Fruit fly (Drosophila melanogaster) whole organism, adult: ENCODE data around the gene CG34002.

Experiments
- CG11617 ChIP-seq: fragments of 200-800 bp; sonication (Bioruptor generic); optimal IDR thresholded peaks from 2 replicates; lab custom pipeline; 2017; ENCODE audit warnings: mild to moderate bottlenecking, missing biosample characterization, missing genetic modification reagents, missing genetic modification characterization
- CG12768 ChIP-seq: fragments of 200-800 bp; sonication (Bioruptor generic); optimal IDR thresholded peaks from 2 replicates; lab custom pipeline; 2017; ENCODE audit warnings: missing biosample characterization, missing genetic modification characterization, mild to moderate bottlenecking, moderate library complexity, missing genetic modification reagents
- CG14711 ChIP-seq: fragments of 200-800 bp; sonication (Bioruptor generic); optimal IDR thresholded peaks from 2 replicates; lab custom pipeline; 2018; ENCODE audit warnings: missing biosample characterization, mild to moderate bottlenecking, missing genetic modification characterization, moderate library complexity
- CG1620 ChIP-seq: fragments of 200-800 bp; sonication (Bioruptor generic); optimal IDR thresholded peaks from 2 replicates; lab custom pipeline; 2016; ENCODE audit warnings: missing biosample characterization, missing genetic modification characterization
- CG33017 ChIP-seq: fragments of 200-800 bp; sonication (Bioruptor generic); optimal IDR thresholded peaks from 2 replicates; lab custom pipeline; 2018; ENCODE audit warnings: missing biosample characterization, mild to moderate bottlenecking, missing genetic modification characterization, moderate library complexity
- CG5204 ChIP-seq: fragments of 200-800 bp; sonication (Bioruptor generic); optimal IDR thresholded peaks from 2 replicates; lab custom pipeline; 2016; ENCODE audit warnings: missing biosample characterization, missing genetic modification characterization
- CG7045 ChIP-seq: fragments of 200-800 bp; sonication (Bioruptor generic); optimal IDR thresholded peaks from 2 replicates; lab custom pipeline; 2017; ENCODE audit warnings: missing biosample characterization, mild to moderate bottlenecking, missing genetic modification characterization
- CG7101 ChIP-seq: fragments of 200-800 bp; sonication (Bioruptor generic); optimal IDR thresholded peaks from 2 replicates; lab custom pipeline; 2018; ENCODE audit warnings: missing biosample characterization, mild to moderate bottlenecking, missing genetic modification characterization, moderate library complexity
- Clk ChIP-seq: fragments of 200-800 bp; sonication (Bioruptor generic); optimal IDR thresholded peaks from 2 replicates; lab custom pipeline; 2017; ENCODE audit warnings: missing biosample characterization, missing genetic modification characterization
- Crg-1 ChIP-seq: fragments of 200-800 bp; sonication (Bioruptor generic); optimal IDR thresholded peaks from 2 replicates; lab custom pipeline; 2016; ENCODE audit warnings: missing biosample characterization, missing genetic modification characterization
- Hr96 ChIP-seq: fragments of 200-800 bp; sonication (Bioruptor generic); optimal IDR thresholded peaks from 2 replicates; lab custom pipeline; 2016; ENCODE audit warnings: missing biosample characterization, missing genetic modification characterization
- Mnt ChIP-seq: fragments of 200-800 bp; sonication (Bioruptor generic); optimal IDR thresholded peaks from 2 replicates; lab custom pipeline; 2016; ENCODE audit warnings: missing biosample characterization, mild to moderate bottlenecking, missing genetic modification characterization
- bab1 ChIP-seq: fragments of 200-800 bp; sonication (Bioruptor generic); optimal IDR thresholded peaks from 3 replicates; lab custom pipeline; 2019; ENCODE audit warnings: missing biosample characterization, mild to moderate bottlenecking, missing genetic modification characterization, moderate library complexity
- cic ChIP-seq: fragments of 200-800 bp; sonication (Bioruptor generic); optimal IDR thresholded peaks from 2 replicates; lab custom pipeline; 2017; ENCODE audit warnings: missing biosample characterization, mild to moderate bottlenecking, missing genetic modification characterization, moderate library complexity
- cnc ChIP-seq, 2 experiments: fragments of >200 bp; optimal IDR thresholded peaks; 2 replicates each; lab custom pipeline; 2017
- kay ChIP-seq: fragments of 200-800 bp; sonication (Bioruptor generic); peaks from one replicate; lab custom pipeline; 2016; ENCODE audit warnings: missing biosample characterization, missing genetic modification characterization, borderline replicate concordance
- ovo ChIP-seq: fragments of 200-800 bp; sonication (Bioruptor generic); optimal IDR thresholded peaks from 2 replicates; lab custom pipeline; 2016; ENCODE audit warnings: missing biosample characterization, missing genetic modification characterization
- pad ChIP-seq: fragments of 200-800 bp; sonication (Bioruptor generic); optimal IDR thresholded peaks from 3 replicates; lab custom pipeline; 2017; ENCODE audit warnings: missing biosample characterization, missing genetic modification characterization, mild to moderate bottlenecking, moderate library complexity, missing genetic modification reagents
- tj ChIP-seq: fragments of 200-800 bp; sonication (Bioruptor generic); optimal IDR thresholded peaks from 3 replicates; lab custom pipeline; 2017; ENCODE audit warnings: missing biosample characterization, mild to moderate bottlenecking, missing genetic modification characterization, moderate library complexity
- toe ChIP-seq: fragments of 200-800 bp; sonication (Bioruptor generic); optimal IDR thresholded peaks from 2 replicates; lab custom pipeline; 2016; ENCODE audit warnings: missing biosample characterization, missing genetic modification characterization

Gene CG34002

dm6 chr3L:17849517-17849916, 8.8 kb upstream of the CG34002 start, which contains the start of gene TrpRS-m:
Gene TrpRS-m, plus strand, starts transcription at chr3L:17849727.
- no peak for TF ChIP-seq CG14711
- peak; percentile 35 for TF ChIP-seq bab1 (GFP tag; lab: Kevin White, UChicago)

- TF ChIP-seq Mnt (peak; percentile 57), ovo (GFP tag; lab: Kevin White, UChicago) (peak; percentile 16), cic (GFP tag; lab: Kevin White, UChicago) (no peak), pad (peak; percentile 73), CG1620 (GFP tag; lab: Kevin White, UChicago) (peak; percentile 3), bab1 (GFP tag; lab: Kevin White, UChicago) (peak; percentile 77), toe (peak; percentile 61), CG14711 (peak; percentile 95), tj (peak; percentile 64), CG5204 (GFP tag; lab: Kevin White, UChicago) (peak; percentile 54), Hr96 (GFP tag; lab: Kevin White, UChicago) (peak; percentile 56), CG7045 (GFP tag; lab: Kevin White, UChicago) (peak; percentile 81), CG7101 (tag; lab: Kevin White, UChicago) (peak; percentile 82), CG12768 (GFP tag; lab: Kevin White, UChicago) (peak; percentile 74), Crg-1 (GFP tag; lab: Kevin White, UChicago) (peak; percentile 32), CG11617 (peak; percentile 92), kay (no peak), cnc (optimal IDR thresholded peaks at IDR 0.05; lab: Kevin White, UChicago) (no peak), Clk (peak; percentile 7), CG33017 (tag; lab: Kevin White, UChicago) (peak; percentile 80)
These were observed 1.4 kb upstream of the CG34002 start, which contains the start of gene CG5535 for dm6 chr3L:17856655-17857479. Gene CG5535, minus strand, starts transcription at chr3L:17856794.

- TF ChIP-seq CG14711, result no peak
- no peak for TF ChIP-seq CG11617
- TF ChIP-seq CG33017 (tag; lab: Kevin White, UChicago), result no peak
- TF ChIP-seq Crg-1 (GFP tag; lab: Kevin White, UChicago), result no peak
- TF ChIP-seq cnc (optimal IDR thresholded peaks at IDR 0.05; lab: Kevin White, UChicago), result no peak
- no peak for TF ChIP-seq toe
- no peak for TF ChIP-seq Hr96 (GFP tag; lab: Kevin White, UChicago)
- no peak for TF ChIP-seq cic (GFP tag; lab: Kevin White, UChicago)
- peak; percentile 11 for TF ChIP-seq Mnt
- peak; percentile 13 for TF ChIP-seq CG12768 (GFP tag; lab: Kevin White, UChicago)
- TF ChIP-seq pad, result no peak
- no peak for TF ChIP-seq CG7045 (GFP tag; lab: Kevin White, UChicago)
- peak; percentile 80 for TF ChIP-seq kay
- no peak for TF ChIP-seq tj
- TF ChIP-seq ovo (GFP tag; lab: Kevin White, UChicago), result peak; percentile 19
- no peak for TF ChIP-seq CG5204 (GFP tag; lab: Kevin White, UChicago)
These were observed 20.6 kb downstream of the CG34002 start, which contains the start of gene CG7408 for dm6 chr3L:17878781-17879360. Gene CG7408, plus strand, starts transcription at chr3L:17879096.

- TF ChIP-seq CG12768 (GFP tag; lab: Kevin White, UChicago), result no peak
- TF ChIP-seq ovo (GFP tag; lab: Kevin White, UChicago), result no peak
- no peak for TF ChIP-seq CG33017 (tag; lab: Kevin White, UChicago)
- TF ChIP-seq kay, result no peak
- no peak for TF ChIP-seq CG14711
- TF ChIP-seq pad, result no peak
- TF ChIP-seq Clk, result no peak
- no peak for TF ChIP-seq Crg-1 (GFP tag; lab: Kevin White, UChicago)
- no peak for TF ChIP-seq CG1620 (GFP tag; lab: Kevin White, UChicago)
- no peak for TF ChIP-seq bab1 (GFP tag; lab: Kevin White, UChicago)
- no peak for TF ChIP-seq cnc (optimal IDR thresholded peaks at IDR 0.05; lab: Kevin White, UChicago)
- no peak for TF ChIP-seq Mnt
- TF ChIP-seq cic (GFP tag; lab: Kevin White, UChicago), result no peak
- TF ChIP-seq CG5204 (GFP tag; lab: Kevin White, UChicago), result no peak
- TF ChIP-seq tj, result no peak
- TF ChIP-seq Hr96 (GFP tag; lab: Kevin White, UChicago), result no peak
- TF ChIP-seq CG7045 (GFP tag; lab: Kevin White, UChicago), result no peak
- TF ChIP-seq toe, result no peak
These were observed 26.0 kb downstream of the CG34002 start, which contains the start of gene CG5506 for dm6 chr3L:17884276-17884675. Gene CG5506, minus strand, starts transcription at chr3L:17884376.

dm6 chr3L:17886545-17886944, 28.3 kb downstream of the CG34002 start, which contains the start of gene CG16775:
Gene CG16775, minus strand, starts transcription at chr3L:17886645.
- TF ChIP-seq ovo (GFP tag; lab: Kevin White, UChicago) (no peak), CG14711 (no peak), CG33017 (tag; lab: Kevin White, UChicago) (no peak), toe (no peak), pad (no peak), Mnt (no peak), CG5204 (GFP tag; lab: Kevin White, UChicago) (no peak), CG12768 (GFP tag; lab: Kevin White, UChicago) (no peak), CG7101 (tag; lab: Kevin White, UChicago) (no peak), CG11617 (no peak), Crg-1 (GFP tag; lab: Kevin White, UChicago) (no peak), cic (GFP tag; lab: Kevin White, UChicago) (no peak), Clk (no peak), bab1 (GFP tag; lab: Kevin White, UChicago) (no peak), CG7045 (GFP tag; lab: Kevin White, UChicago) (no peak), cnc (optimal IDR thresholded peaks at IDR 0.05; lab: Kevin White, UChicago) (no peak), kay (no peak), Hr96 (GFP tag; lab: Kevin White, UChicago) (no peak)
